Worm (Caenorhabditis elegans): ENCODE results near the gene K02C4.5.

- TF ChIP-seq nhr-76 (tag; optimal IDR thresholded peaks at IDR 0.05) (no peak), nhr-28 (tag; optimal IDR thresholded peaks at IDR 0.05) (no peak)
These were observed 39.2 kb downstream of the K02C4.5 start for ce11 chrII:8117426-8117825.
